Worm (Caenorhabditis elegans): ENCODE measurements around the gene C18D11.9.

DNA sequence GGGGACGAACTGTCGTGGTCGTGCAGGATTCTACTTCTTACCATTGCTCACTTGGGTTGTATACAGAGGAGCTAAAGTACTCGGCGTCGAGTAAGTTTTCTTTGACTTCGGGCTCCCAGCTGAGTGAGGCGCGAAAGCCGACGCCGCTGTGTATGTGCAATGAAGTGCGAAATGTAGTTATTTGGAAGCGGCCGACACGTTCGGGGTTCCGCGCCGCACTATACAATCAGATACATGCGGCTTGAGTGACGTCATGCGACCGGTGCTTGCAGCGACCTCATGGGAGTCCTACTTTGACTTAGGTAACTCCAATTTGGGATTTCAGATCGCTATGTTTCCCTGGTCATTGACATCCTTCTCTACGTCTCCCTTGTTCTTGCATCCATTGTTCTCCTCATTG lies 8.9 kb downstream of the C18D11.9 start:
- no peak for TF ChIP-seq W03F9.2 (tag; optimal IDR thresholded peaks at IDR 0.05)
- no peak for TF ChIP-seq him-1 (tag; optimal IDR thresholded peaks at IDR 0.05)
- no peak for TF ChIP-seq dao-5 (tag; optimal IDR thresholded peaks at IDR 0.05)

Data from whole organism, L4/young adult.